Fruit fly (Drosophila melanogaster) whole organism, embryonic: ENCODE measurements around the gene mAcon2.

Source experiments
- Abd-B ChIP-seq: fragments of 200-800 bp; sonication (Bioruptor generic); optimal IDR thresholded peaks from 2 replicates; lab custom pipeline; 2018; ENCODE audit warnings: missing biosample characterization, mild to moderate bottlenecking, missing genetic modification characterization, moderate library complexity
- Bdp1 ChIP-seq: fragments of 200-800 bp; sonication (Bioruptor generic); optimal IDR thresholded peaks from 3 replicates; lab custom pipeline; 2016; ENCODE audit warnings: missing biosample characterization, missing genetic modification characterization
- Bgb ChIP-seq: fragments of 200-800 bp; sonication (Bioruptor generic); IDR thresholded peaks from 2 replicates; pipeline ENCODE4 v1.3.6; 2022; ENCODE audit warnings: missing biosample characterization, missing genetic modification characterization; ENCODE audit not compliant: partially characterized antibody
- CG1024 ChIP-seq: fragments of 200-800 bp; sonication (Bioruptor generic); IDR thresholded peaks from 2 replicates; pipeline ENCODE4 v1.3.6; 2022; ENCODE audit warnings: missing biosample characterization, missing genetic modification characterization
- CG10321 ChIP-seq: fragments of 200-800 bp; sonication (Bioruptor generic); IDR thresholded peaks from 2 replicates; pipeline ENCODE4 v1.3.6; 2022; ENCODE audit warnings: missing biosample characterization, missing genetic modification characterization
- CG11456 ChIP-seq: fragments of 200-800 bp; sonication (Bioruptor generic); IDR thresholded peaks from 3 replicates; pipeline ENCODE4 v1.3.6; 2022; ENCODE audit warnings: missing biosample characterization, missing genetic modification characterization
- CG12071 ChIP-seq: fragments of 200-800 bp; sonication (Bioruptor generic); optimal IDR thresholded peaks from 3 replicates; lab custom pipeline; 2018; ENCODE audit warnings: missing biosample characterization, mild to moderate bottlenecking, missing genetic modification characterization
- CG12104 ChIP-seq: fragments of 200-800 bp; sonication (Bioruptor generic); optimal IDR thresholded peaks from 3 replicates; lab custom pipeline; 2016; ENCODE audit warnings: missing biosample characterization, missing genetic modification characterization
- CG12299 ChIP-seq: fragments of 200-800 bp; sonication (Bioruptor generic); optimal IDR thresholded peaks from 2 replicates; lab custom pipeline; 2018; ENCODE audit warnings: missing biosample characterization, mild to moderate bottlenecking, missing genetic modification characterization
- CG15601 ChIP-seq: fragments of 200-800 bp; sonication (Bioruptor generic); optimal IDR thresholded peaks from 3 replicates; lab custom pipeline; 2019; ENCODE audit warnings: missing biosample characterization, mild to moderate bottlenecking, missing genetic modification characterization, moderate library complexity
- CG18599 ChIP-seq: fragments of 200-800 bp; sonication (Bioruptor generic); optimal IDR thresholded peaks from 3 replicates; lab custom pipeline; 2017; ENCODE audit warnings: missing biosample characterization, missing genetic modification characterization, mild to moderate bottlenecking, moderate library complexity, missing genetic modification reagents
- CG3407 ChIP-seq: fragments of 200-800 bp; sonication (Bioruptor generic); optimal IDR thresholded peaks from 2 replicates; lab custom pipeline; 2018; ENCODE audit warnings: missing biosample characterization, mild to moderate bottlenecking, missing genetic modification characterization
- CG4404 ChIP-seq: fragments of 200-800 bp; sonication (Bioruptor generic); IDR thresholded peaks from 2 replicates; pipeline ENCODE4 v1.3.6; 2022; ENCODE audit warnings: missing biosample characterization, missing genetic modification characterization
- CG4707 ChIP-seq: fragments of 200-800 bp; sonication (Bioruptor generic); optimal IDR thresholded peaks from 2 replicates; lab custom pipeline; 2018; ENCODE audit warnings: missing biosample characterization, mild to moderate bottlenecking, missing genetic modification characterization, moderate library complexity
- CG4730 ChIP-seq: fragments of 200-800 bp; sonication (Bioruptor generic); IDR thresholded peaks from 2 replicates; pipeline ENCODE4 v1.3.6; 2022; ENCODE audit warnings: missing biosample characterization, missing genetic modification characterization
- CG4854 ChIP-seq: fragments of 200-800 bp; sonication (Bioruptor generic); optimal IDR thresholded peaks from 2 replicates; lab custom pipeline; 2016; ENCODE audit warnings: missing biosample characterization, missing genetic modification characterization, inconsistent platforms
- CG5180 ChIP-seq: fragments of 200-800 bp; sonication (Bioruptor generic); optimal IDR thresholded peaks from 3 replicates; lab custom pipeline; 2017; ENCODE audit warnings: missing biosample characterization, missing genetic modification characterization, mild to moderate bottlenecking, moderate library complexity, missing genetic modification reagents
- CG5953 ChIP-seq: fragments of 200-800 bp; sonication (Bioruptor generic); IDR thresholded peaks from 2 replicates; pipeline ENCODE4 v1.3.6; 2022; ENCODE audit warnings: missing biosample characterization, missing genetic modification characterization
- CG6854 ChIP-seq: fragments of 200-800 bp; sonication (Bioruptor generic); optimal IDR thresholded peaks from 3 replicates; lab custom pipeline; 2017; ENCODE audit warnings: missing biosample characterization, mild to moderate bottlenecking, missing genetic modification characterization
- CG7839 ChIP-seq: fragments of 200-800 bp; sonication (Bioruptor generic); optimal IDR thresholded peaks from 3 replicates; lab custom pipeline; 2018; ENCODE audit warnings: missing biosample characterization, mild to moderate bottlenecking, missing genetic modification characterization, moderate library complexity
- CG8089 ChIP-seq: fragments of 200-800 bp; sonication (Bioruptor generic); optimal IDR thresholded peaks from 3 replicates; lab custom pipeline; 2016; ENCODE audit warnings: missing biosample characterization, missing genetic modification characterization
- CG8359 ChIP-seq: fragments of 200-800 bp; sonication (Bioruptor generic); optimal IDR thresholded peaks from 2 replicates; lab custom pipeline; 2017; ENCODE audit warnings: missing biosample characterization, mild to moderate bottlenecking, missing genetic modification characterization, borderline replicate concordance
- Chrac-16 ChIP-seq: fragments of 200-800 bp; sonication (Bioruptor generic); optimal IDR thresholded peaks from 3 replicates; lab custom pipeline; 2016; ENCODE audit warnings: missing biosample characterization, missing genetic modification characterization
- D19A ChIP-seq: fragments of 200-800 bp; optimal IDR thresholded peaks from 3 replicates; lab custom pipeline; 2019; ENCODE audit warnings: missing biosample characterization, mild to moderate bottlenecking, missing genetic modification characterization, moderate library complexity
- Gug ChIP-seq: fragments of 200-800 bp; sonication (Bioruptor generic); IDR thresholded peaks from 4 replicates; pipeline ENCODE4 v1.3.6; 2022; ENCODE audit warnings: missing biosample characterization, missing genetic modification characterization
- Mrtf ChIP-seq: fragments of 200-800 bp; sonication (Bioruptor generic); IDR thresholded peaks from 3 replicates; pipeline ENCODE4 v1.3.6; 2022; ENCODE audit warnings: missing biosample characterization, missing genetic modification characterization
- NFAT ChIP-seq: fragments of 200-800 bp; sonication (Bioruptor generic); IDR thresholded peaks from 2 replicates; pipeline ENCODE4 v1.3.6; 2022; ENCODE audit warnings: missing biosample characterization, missing genetic modification characterization
- Scr ChIP-seq: fragments of 200-800 bp; sonication (Bioruptor generic); IDR thresholded peaks from 2 replicates; pipeline ENCODE4 v1.3.6; 2022; ENCODE audit warnings: missing biosample characterization, missing genetic modification characterization; ENCODE audit not compliant: partially characterized antibody
- Six4 ChIP-seq: fragments of 200-800 bp; sonication (Bioruptor generic); optimal IDR thresholded peaks from 2 replicates; lab custom pipeline; 2016; ENCODE audit warnings: missing biosample characterization, missing genetic modification characterization
- Tbp ChIP-seq: fragments of >200 bp; optimal IDR thresholded peaks from 2 replicates; lab custom pipeline; 2018; ENCODE audit warnings: missing biosample characterization, missing genetic modification characterization
- al ChIP-seq: fragments of 200-800 bp; sonication (Bioruptor generic); IDR thresholded peaks from 2 replicates; pipeline ENCODE4 v1.3.6; 2022; ENCODE audit warnings: missing biosample characterization, missing genetic modification characterization
- ase ChIP-seq: fragments of 200-800 bp; sonication (Bioruptor generic); IDR thresholded peaks from 3 replicates; pipeline ENCODE4 v1.3.6; 2022; ENCODE audit warnings: missing biosample characterization, missing genetic modification characterization
- ato ChIP-seq: fragments of 200-800 bp; sonication (Bioruptor generic); IDR thresholded peaks from 2 replicates; pipeline ENCODE4 v1.3.6; 2022; ENCODE audit warnings: missing biosample characterization, missing genetic modification characterization; ENCODE audit not compliant: partially characterized antibody
- bowl ChIP-seq: fragments of 200-800 bp; sonication (Bioruptor generic); IDR thresholded peaks from 2 replicates; pipeline ENCODE4 v1.3.6; 2022; ENCODE audit warnings: missing biosample characterization, missing genetic modification characterization
- corto ChIP-seq: fragments of 200-800 bp; sonication (Bioruptor generic); optimal IDR thresholded peaks from 2 replicates; lab custom pipeline; 2016; ENCODE audit warnings: missing biosample characterization, mild to moderate bottlenecking, missing genetic modification characterization, moderate library complexity
- croc ChIP-seq: fragments of 200-800 bp; sonication (Bioruptor generic); conservative IDR thresholded peaks from 3 replicates; pipeline ENCODE4 v1.3.6; 2022; ENCODE audit warnings: missing biosample characterization, missing genetic modification characterization
- da ChIP-seq: fragments of 200-800 bp; sonication (Bioruptor generic); optimal IDR thresholded peaks from 2 replicates; lab custom pipeline; 2016; ENCODE audit warnings: missing biosample characterization, missing genetic modification characterization
- eve ChIP-seq, 2 experiments: fragments of >200 bp; optimal IDR thresholded peaks; 2 replicates each; lab custom pipeline; 2017; ENCODE audit warnings: missing biosample characterization in 2 of 2, missing genetic modification characterization in 2 of 2
- hb ChIP-seq: fragments of 200-800 bp; sonication (Bioruptor generic); IDR thresholded peaks from 3 replicates; pipeline ENCODE4 v1.3.6; 2022; ENCODE audit warnings: missing biosample characterization, missing genetic modification characterization; ENCODE audit not compliant: partially characterized antibody
- lilli ChIP-seq: fragments of 200-800 bp; sonication (Bioruptor generic); optimal IDR thresholded peaks from 3 replicates; lab custom pipeline; 2016; ENCODE audit warnings: missing biosample characterization, missing genetic modification characterization
- pnt ChIP-seq: fragments of 200-800 bp; sonication (Bioruptor generic); optimal IDR thresholded peaks from 3 replicates; lab custom pipeline; 2016; ENCODE audit warnings: missing biosample characterization, missing genetic modification characterization
- scrt ChIP-seq: fragments of 200-800 bp; sonication (Bioruptor generic); optimal IDR thresholded peaks from 2 replicates; lab custom pipeline; 2018; ENCODE audit warnings: missing biosample characterization, mild to moderate bottlenecking, missing genetic modification characterization, moderate library complexity
- sd ChIP-seq: fragments of 200-800 bp; sonication (Bioruptor generic); optimal IDR thresholded peaks from 3 replicates; lab custom pipeline; 2018; ENCODE audit warnings: missing biosample characterization, mild to moderate bottlenecking, missing genetic modification characterization, moderate library complexity
- stwl ChIP-seq: fragments of 200-800 bp; sonication (Bioruptor generic); optimal IDR thresholded peaks from 3 replicates; lab custom pipeline; 2018; ENCODE audit warnings: missing biosample characterization, mild to moderate bottlenecking, missing genetic modification characterization, moderate library complexity
- unc-4 ChIP-seq: fragments of 200-800 bp; sonication (Bioruptor generic); IDR thresholded peaks from 2 replicates; pipeline ENCODE4 v1.3.6; 2022; ENCODE audit warnings: missing biosample characterization, missing genetic modification characterization; ENCODE audit not compliant: partially characterized antibody
- usp ChIP-seq: fragments of >200 bp; optimal IDR thresholded peaks from 2 replicates; lab custom pipeline; 2017; ENCODE audit warnings: missing biosample characterization, missing genetic modification characterization
- vvl ChIP-seq: fragments of 200-800 bp; sonication (Bioruptor generic); IDR thresholded peaks from 2 replicates; pipeline ENCODE4 v1.3.6; 2022; ENCODE audit warnings: missing biosample characterization, missing genetic modification characterization
- wor ChIP-seq: fragments of 200-800 bp; sonication (Bioruptor generic); IDR thresholded peaks from 2 replicates; pipeline ENCODE4 v1.3.6; 2022; ENCODE audit warnings: missing biosample characterization, missing genetic modification characterization
- z ChIP-seq: fragments of 200-800 bp; sonication (Bioruptor generic); IDR thresholded peaks from 3 replicates; pipeline ENCODE4 v1.3.6; 2022; ENCODE audit warnings: missing biosample characterization, missing genetic modification characterization

Gene mAcon2

dm6 chr3R:11170146-11170545 is 33.2 kb downstream of the mAcon2 start, which contains the start of gene Ugt35B1:
TSS of gene Ugt35B1 (minus strand) at chr3R:11170246.
- TF ChIP-seq CG10321 (GFP tag; lab: Robert Waterston, UW) (no peak), ato (GFP tag; lab: Robert Waterston, UW) (no peak), vvl (GFP tag; lab: Robert Waterston, UW) (no peak), wor (no peak), CG4404 (no peak), CG8359 (no peak)
- TF ChIP-seq, all 482 proteins: peak for 0

- TF ChIP-seq CG7839 (tag; lab: Kevin White, UChicago) (no peak), CG18599 (GFP tag; lab: Kevin White, UChicago) (peak; percentile 1), CG6854 (GFP tag; lab: Kevin White, UChicago) (no peak), croc (GFP tag; lab: Robert Waterston, UW) (no peak), NFAT (GFP tag; lab: Robert Waterston, UW) (no peak), unc-4 (GFP tag; lab: Robert Waterston, UW) (no peak), CG15601 (tag; lab: Kevin White, UChicago) (no peak), Abd-B (GFP tag; lab: Kevin White, UChicago) (no peak), vvl (GFP tag; lab: Robert Waterston, UW) (no peak), corto (GFP tag; lab: Kevin White, UChicago) (no peak), CG4730 (GFP tag; lab: Robert Waterston, UW) (no peak), scrt (GFP tag; lab: Kevin White, UChicago) (no peak), D19A (no peak), CG5953 (GFP tag; lab: Robert Waterston, UW) (no peak), al (GFP tag; lab: Robert Waterston, UW) (0 out of 2 replicates have a peak, but pooled peaks have one; percentile 15), Six4 (no peak), Mrtf (GFP tag; lab: Robert Waterston, UW) (no peak), Scr (GFP tag; lab: Robert Waterston, UW) (no peak), CG8089 (GFP tag; lab: Kevin White, UChicago) (no peak), CG4707 (GFP tag; lab: Kevin White, UChicago) (no peak), CG4854 (GFP tag; lab: Kevin White, UChicago) (no peak), CG11456 (no peak), Tbp (GFP tag; lab: Kevin White, UChicago) (no peak), CG5180 (GFP tag; lab: Kevin White, UChicago) (no peak), stwl (tag; lab: Kevin White, UChicago) (no peak), lilli (GFP tag; lab: Kevin White, UChicago) (no peak), Chrac-16 (GFP tag; lab: Kevin White, UChicago) (no peak), z (GFP tag; lab: Robert Waterston, UW) (peak; percentile 61; the same call in 2 of the 3 replicates), bowl (GFP tag; lab: Robert Waterston, UW) (no peak), CG12299 (tag; lab: Kevin White, UChicago) (no peak), Bdp1 (no peak), CG1024 (GFP tag; lab: Robert Waterston, UW) (no peak), eve (GFP tag; optimal IDR thresholded peaks at IDR 0.05; lab: Kevin White, UChicago) (no peak), sd (peak; percentile 66), hb (GFP tag; lab: Robert Waterston, UW) (no peak), CG12071 (GFP tag; lab: Kevin White, UChicago) (no peak), Bgb (GFP tag; lab: Robert Waterston, UW) (0 out of 2 replicates have a peak, but pooled peaks have one; percentile 12), Gug (GFP tag; lab: Robert Waterston, UW) (no peak), ase (GFP tag; lab: Robert Waterston, UW) (no peak), da (no peak), CG12104 (no peak), usp (GFP tag; lab: Kevin White, UChicago) (no peak), pnt (GFP tag; lab: Kevin White, UChicago) (no peak), CG3407 (GFP tag; lab: Kevin White, UChicago) (no peak)
Observed at dm6 chr3R:11172460-11173168, 35.6 kb downstream of the mAcon2 start, which contains the start of gene Ugt35A1. TSS of gene Ugt35A1 (minus strand) at chr3R:11172664.
